Worm (Caenorhabditis elegans): ENCODE measurements around the gene C46A5.4.

DNA sequence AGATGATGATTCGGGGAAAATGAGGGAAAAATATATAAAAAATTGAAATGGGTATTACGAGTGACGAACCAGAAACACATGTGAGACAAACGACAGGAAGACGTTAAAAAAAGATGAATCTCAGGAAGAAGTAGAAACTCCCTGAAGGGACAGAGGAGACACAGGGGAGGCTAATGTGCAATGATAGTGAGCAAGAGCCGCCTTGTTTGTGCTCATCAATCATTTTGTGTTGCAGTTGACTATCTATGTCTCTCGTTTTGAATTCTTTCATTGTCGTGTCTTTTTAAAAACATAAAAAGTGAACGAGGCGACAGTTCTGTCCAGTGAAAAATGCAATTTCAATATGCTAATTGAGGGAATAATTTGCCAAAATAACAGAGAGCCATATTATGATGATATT, 32.2 kb downstream of the C46A5.4 start:
- TF ChIP-seq ztf-23 (GFP tag; IDR thresholded peaks at IDR 0.05) (no peak), ref-1 (GFP tag; conservative IDR thresholded peaks at IDR 0.05) (no peak), cog-1 (tag; optimal IDR thresholded peaks at IDR 0.05) (no peak), klf-2 (GFP tag; conservative IDR thresholded peaks at IDR 0.05) (no peak), tab-1 (GFP tag; IDR thresholded peaks at IDR 0.05) (no peak), T22C8.4 (GFP tag; IDR thresholded peaks at IDR 0.05) (no peak), med-1 (GFP tag; optimal IDR thresholded peaks at IDR 0.05; ENCODE audit: insufficient read depth) (no peak), ztf-29 (GFP tag; IDR thresholded peaks at IDR 0.05) (no peak), flt-1 (GFP tag; IDR thresholded peaks at IDR 0.05) (no peak)
